Fruit fly (Drosophila melanogaster) whole organism, embryonic: ENCODE data around the gene CG6126.

Experiments used
- Atf6 ChIP-seq: fragments of 200-800 bp; sonication (Bioruptor generic); IDR thresholded peaks from 2 replicates; pipeline ENCODE4 v1.3.6; 2022; ENCODE audit warnings: missing biosample characterization, missing genetic modification characterization
- CG10462 ChIP-seq: fragments of 200-800 bp; sonication (Bioruptor generic); optimal IDR thresholded peaks from 2 replicates; lab custom pipeline; 2016; ENCODE audit warnings: missing biosample characterization, missing genetic modification characterization
- CG11456 ChIP-seq: fragments of 200-800 bp; sonication (Bioruptor generic); IDR thresholded peaks from 3 replicates; pipeline ENCODE4 v1.3.6; 2022; ENCODE audit warnings: missing biosample characterization, missing genetic modification characterization
- CG1233 ChIP-seq: fragments of 200-800 bp; sonication (Bioruptor generic); optimal IDR thresholded peaks from 4 replicates; lab custom pipeline; 2018; ENCODE audit warnings: missing biosample characterization, mild to moderate bottlenecking, missing genetic modification characterization
- CG1529 ChIP-seq: fragments of 200-800 bp; sonication (Bioruptor generic); optimal IDR thresholded peaks from 3 replicates; lab custom pipeline; 2018; ENCODE audit warnings: missing biosample characterization, missing genetic modification characterization
- CG15514 ChIP-seq: fragments of 200-800 bp; sonication (Bioruptor generic); optimal IDR thresholded peaks from 3 replicates; lab custom pipeline; 2017; ENCODE audit warnings: missing biosample characterization, missing genetic modification characterization, mild to moderate bottlenecking, moderate library complexity, missing genetic modification reagents
- CG1602 ChIP-seq: fragments of 200-800 bp; sonication (Bioruptor generic); optimal IDR thresholded peaks from 3 replicates; lab custom pipeline; 2016; ENCODE audit warnings: missing biosample characterization, missing genetic modification characterization
- CG1647 ChIP-seq: fragments of 200-800 bp; sonication (Bioruptor generic); optimal IDR thresholded peaks from 3 replicates; lab custom pipeline; 2016; ENCODE audit warnings: missing biosample characterization, missing genetic modification characterization
- CG16813 ChIP-seq: fragments of 200-800 bp; sonication (Bioruptor generic); IDR thresholded peaks from 3 replicates; pipeline ENCODE4 v1.3.6; 2022; ENCODE audit warnings: missing biosample characterization, missing genetic modification characterization; ENCODE audit not compliant: partially characterized antibody
- CG18262 ChIP-seq: fragments of 200-800 bp; optimal IDR thresholded peaks from 3 replicates; lab custom pipeline; 2019; ENCODE audit warnings: missing biosample characterization, mild to moderate bottlenecking, missing genetic modification characterization, moderate library complexity
- CG2116 ChIP-seq: fragments of 200-800 bp; sonication (Bioruptor generic); optimal IDR thresholded peaks from 3 replicates; lab custom pipeline; 2018; ENCODE audit warnings: missing biosample characterization, mild to moderate bottlenecking, missing genetic modification characterization
- CG34376 ChIP-seq: fragments of 200-800 bp; sonication (Bioruptor generic); optimal IDR thresholded peaks from 2 replicates; lab custom pipeline; 2018; ENCODE audit warnings: missing biosample characterization, mild to moderate bottlenecking, missing genetic modification characterization
- CG3847 ChIP-seq: fragments of 200-800 bp; sonication (Bioruptor generic); IDR thresholded peaks from 2 replicates; pipeline ENCODE4 v1.3.6; 2022; ENCODE audit warnings: missing biosample characterization, missing genetic modification characterization
- CG4360 ChIP-seq: fragments of 200-800 bp; sonication (Bioruptor generic); IDR thresholded peaks from 2 replicates; pipeline ENCODE4 v1.3.6; 2022; ENCODE audit warnings: missing biosample characterization, missing genetic modification characterization
- CG4404 ChIP-seq: fragments of 200-800 bp; sonication (Bioruptor generic); IDR thresholded peaks from 2 replicates; pipeline ENCODE4 v1.3.6; 2022; ENCODE audit warnings: missing biosample characterization, missing genetic modification characterization
- CG6175 ChIP-seq: fragments of 200-800 bp; sonication (Bioruptor generic); IDR thresholded peaks from 3 replicates; pipeline ENCODE4 v1.3.6; 2022; ENCODE audit warnings: missing biosample characterization, missing genetic modification characterization
- CG7839 ChIP-seq: fragments of 200-800 bp; sonication (Bioruptor generic); optimal IDR thresholded peaks from 3 replicates; lab custom pipeline; 2018; ENCODE audit warnings: missing biosample characterization, mild to moderate bottlenecking, missing genetic modification characterization, moderate library complexity
- CG8089 ChIP-seq: fragments of 200-800 bp; sonication (Bioruptor generic); optimal IDR thresholded peaks from 3 replicates; lab custom pipeline; 2016; ENCODE audit warnings: missing biosample characterization, missing genetic modification characterization
- CG8281 ChIP-seq: fragments of 200-800 bp; sonication (Bioruptor generic); optimal IDR thresholded peaks from 2 replicates; lab custom pipeline; 2018; ENCODE audit warnings: missing biosample characterization, mild to moderate bottlenecking, missing genetic modification characterization, moderate library complexity
- CG9215 ChIP-seq: fragments of 200-800 bp; sonication (Bioruptor generic); IDR thresholded peaks from 2 replicates; pipeline ENCODE4 v1.3.6; 2022; ENCODE audit warnings: missing biosample characterization, missing genetic modification characterization
- CG9876 ChIP-seq: fragments of 200-800 bp; sonication (Bioruptor generic); optimal IDR thresholded peaks from 2 replicates; lab custom pipeline; 2016; ENCODE audit warnings: missing biosample characterization, missing genetic modification characterization
- Dbx ChIP-seq: fragments of 200-800 bp; sonication (Bioruptor generic); IDR thresholded peaks from 3 replicates; pipeline ENCODE4 v1.3.6; 2022; ENCODE audit warnings: missing biosample characterization, missing genetic modification characterization
- Drgx ChIP-seq: fragments of 200-800 bp; sonication (Bioruptor generic); IDR thresholded peaks from 2 replicates; pipeline ENCODE4 v1.3.6; 2022; ENCODE audit warnings: missing biosample characterization, missing genetic modification characterization
- Elba2 ChIP-seq: fragments of 200-800 bp; sonication (Bioruptor generic); optimal IDR thresholded peaks from 3 replicates; lab custom pipeline; 2016; ENCODE audit warnings: missing biosample characterization, missing genetic modification characterization
- H2.0 ChIP-seq: fragments of 200-800 bp; sonication (Bioruptor generic); IDR thresholded peaks from 2 replicates; pipeline ENCODE4 v1.3.6; 2022; ENCODE audit warnings: missing biosample characterization, missing genetic modification characterization
- Hand ChIP-seq: fragments of 200-800 bp; sonication (Bioruptor generic); optimal IDR thresholded peaks from 2 replicates; lab custom pipeline; 2017; ENCODE audit warnings: mild to moderate bottlenecking, missing biosample characterization, missing genetic modification reagents, missing genetic modification characterization
- NC2α ChIP-seq: fragments of 200-800 bp; sonication (Bioruptor generic); optimal IDR thresholded peaks from 2 replicates; lab custom pipeline; 2016; ENCODE audit warnings: missing biosample characterization, missing genetic modification characterization
- Optix ChIP-seq: fragments of 200-800 bp; sonication (Bioruptor generic); IDR thresholded peaks from 3 replicates; pipeline ENCODE4 v1.3.6; 2022; ENCODE audit warnings: missing biosample characterization, missing genetic modification characterization
- PHDP ChIP-seq: fragments of 200-800 bp; sonication (Bioruptor generic); optimal IDR thresholded peaks from 3 replicates; lab custom pipeline; 2018; ENCODE audit warnings: missing biosample characterization, mild to moderate bottlenecking, missing genetic modification characterization, moderate library complexity
- Pdp1 ChIP-seq, 2 experiments: fragments of 200-800 bp; sonication (Bioruptor generic); optimal IDR thresholded peaks; 3 replicates each; lab custom pipeline; 2016; ENCODE audit warnings: missing biosample characterization in 2 of 2, missing genetic modification characterization in 2 of 2, mild to moderate bottlenecking in 1 of 2, moderate library complexity in 1 of 2
- Side ChIP-seq: fragments of 200-800 bp; sonication (Bioruptor generic); optimal IDR thresholded peaks from 2 replicates; lab custom pipeline; 2016; ENCODE audit warnings: missing biosample characterization, missing genetic modification characterization
- Sox102F ChIP-seq: fragments of 200-800 bp; sonication (Bioruptor generic); optimal IDR thresholded peaks from 2 replicates; lab custom pipeline; 2018; ENCODE audit warnings: missing biosample characterization, mild to moderate bottlenecking, missing genetic modification characterization, moderate library complexity
- Stat92E ChIP-seq, 3 experiments: fragments of >200 bp in 2 of 3; fragments of 200-800 bp in 1 of 3; sonication (Bioruptor generic) in 1 of 3; optimal IDR thresholded peaks; 2 replicates each; lab custom pipeline; 2017 to 2019; ENCODE audit warnings: missing biosample characterization in 3 of 3, missing genetic modification characterization in 3 of 3, mild to moderate bottlenecking in 1 of 3, moderate library complexity in 1 of 3
- btn ChIP-seq: fragments of 200-800 bp; sonication (Bioruptor generic); optimal IDR thresholded peaks from 2 replicates; lab custom pipeline; 2016; ENCODE audit warnings: missing biosample characterization, missing genetic modification characterization
- dati ChIP-seq: fragments of 200-800 bp; sonication (Bioruptor generic); IDR thresholded peaks from 2 replicates; pipeline ENCODE4 v1.3.6; 2022; ENCODE audit warnings: missing biosample characterization, missing genetic modification characterization
- dmrt99B ChIP-seq: fragments of 200-800 bp; sonication (Bioruptor generic); optimal IDR thresholded peaks from 2 replicates; lab custom pipeline; 2018; ENCODE audit warnings: missing biosample characterization, mild to moderate bottlenecking, missing genetic modification characterization, moderate library complexity
- ems ChIP-seq: fragments of 200-800 bp; sonication (Bioruptor generic); optimal IDR thresholded peaks from 3 replicates; lab custom pipeline; 2016; ENCODE audit warnings: missing biosample characterization, missing genetic modification characterization
- hth ChIP-seq: fragments of >200 bp; optimal IDR thresholded peaks from 2 replicates; lab custom pipeline; 2017; ENCODE audit warnings: inconsistent platforms
- ind ChIP-seq: fragments of 200-800 bp; sonication (Bioruptor generic); optimal IDR thresholded peaks from 3 replicates; lab custom pipeline; 2016; ENCODE audit warnings: missing biosample characterization, missing genetic modification characterization
- lilli ChIP-seq: fragments of 200-800 bp; sonication (Bioruptor generic); optimal IDR thresholded peaks from 3 replicates; lab custom pipeline; 2016; ENCODE audit warnings: missing biosample characterization, missing genetic modification characterization
- luna ChIP-seq: fragments of 200-800 bp; sonication (Bioruptor generic); optimal IDR thresholded peaks from 2 replicates; lab custom pipeline; 2016; ENCODE audit warnings: missing biosample characterization, missing genetic modification characterization
- nerfin-1 ChIP-seq: fragments of 200-800 bp; sonication (Bioruptor generic); optimal IDR thresholded peaks from 3 replicates; lab custom pipeline; 2019; ENCODE audit warnings: missing biosample characterization, mild to moderate bottlenecking, missing genetic modification characterization, moderate library complexity
- oc ChIP-seq: fragments of 200-800 bp; sonication (Bioruptor generic); optimal IDR thresholded peaks from 2 replicates; lab custom pipeline; 2018; ENCODE audit warnings: missing biosample characterization, mild to moderate bottlenecking, missing genetic modification characterization, moderate library complexity
- pzg ChIP-seq: fragments of 200-800 bp; sonication (Bioruptor generic); optimal IDR thresholded peaks from 3 replicates; lab custom pipeline; 2018; ENCODE audit warnings: missing biosample characterization, mild to moderate bottlenecking, missing genetic modification characterization, moderate library complexity
- scrt ChIP-seq: fragments of 200-800 bp; sonication (Bioruptor generic); optimal IDR thresholded peaks from 2 replicates; lab custom pipeline; 2018; ENCODE audit warnings: missing biosample characterization, mild to moderate bottlenecking, missing genetic modification characterization, moderate library complexity
- slou ChIP-seq: fragments of 200-800 bp; sonication (Bioruptor generic); optimal IDR thresholded peaks from 3 replicates; lab custom pipeline; 2016; ENCODE audit warnings: missing biosample characterization, missing genetic modification characterization
- tx ChIP-seq: fragments of 200-800 bp; sonication (Bioruptor generic); optimal IDR thresholded peaks from 2 replicates; lab custom pipeline; 2016; ENCODE audit warnings: missing biosample characterization, missing genetic modification characterization
- unc-4 ChIP-seq: fragments of 200-800 bp; sonication (Bioruptor generic); IDR thresholded peaks from 2 replicates; pipeline ENCODE4 v1.3.6; 2022; ENCODE audit warnings: missing biosample characterization, missing genetic modification characterization; ENCODE audit not compliant: partially characterized antibody
- usp ChIP-seq: fragments of >200 bp; optimal IDR thresholded peaks from 2 replicates; lab custom pipeline; 2017; ENCODE audit warnings: missing biosample characterization, missing genetic modification characterization
- wdn ChIP-seq: fragments of 200-800 bp; sonication (Bioruptor generic); IDR thresholded peaks from 2 replicates; pipeline ENCODE4 v1.3.6; 2022; ENCODE audit warnings: missing biosample characterization, missing genetic modification characterization

Gene CG6126

dm6 chr3R:16214474-16215318 lies 11.8 kb upstream of the CG6126 start (continued):
- TF ChIP-seq CG1529 (GFP tag; lab: Kevin White, UChicago) (no peak), Hand (GFP tag; lab: Kevin White, UChicago) (peak; percentile 12), Stat92E (GFP tag; optimal IDR thresholded peaks at IDR 0.05; lab: Kevin White, UChicago) (no peak), CG1647 (GFP tag; lab: Kevin White, UChicago) (no peak), CG9876 (no peak), tx (GFP tag; lab: Kevin White, UChicago) (no peak), NC2α (GFP tag; lab: Kevin White, UChicago) (no peak), pzg (GFP tag; lab: Kevin White, UChicago) (no peak), Side (GFP tag; lab: Kevin White, UChicago) (no peak), usp (GFP tag; lab: Kevin White, UChicago) (no peak), Optix (GFP tag; lab: Robert Waterston, UW) (no peak), CG2116 (GFP tag; lab: Kevin White, UChicago) (peak; percentile 6), CG1233 (GFP tag; lab: Kevin White, UChicago) (peak; percentile 21), Dbx (GFP tag; lab: Robert Waterston, UW) (no peak), Drgx (no peak), nerfin-1 (tag; lab: Kevin White, UChicago) (no peak), CG16813 (no peak), Atf6 (GFP tag; lab: Robert Waterston, UW) (no peak), CG8089 (GFP tag; lab: Kevin White, UChicago) (no peak), CG3847 (GFP tag; lab: Robert Waterston, UW) (no peak), CG4360 (no peak), CG15514 (GFP tag; lab: Kevin White, UChicago) (no peak), btn (GFP tag; lab: Kevin White, UChicago) (no peak), CG9215 (GFP tag; lab: Robert Waterston, UW) (no peak), ind (GFP tag; lab: Kevin White, UChicago) (no peak), Elba2 (GFP tag; lab: Kevin White, UChicago) (no peak), ems (no peak), lilli (GFP tag; lab: Kevin White, UChicago) (peak; percentile 46), scrt (GFP tag; lab: Kevin White, UChicago) (no peak), dmrt99B (tag; lab: Kevin White, UChicago) (peak; percentile 50), CG34376 (GFP tag; lab: Kevin White, UChicago) (no peak), CG8281 (tag; lab: Kevin White, UChicago) (no peak), unc-4 (GFP tag; lab: Robert Waterston, UW) (no peak), slou (GFP tag; lab: Kevin White, UChicago) (no peak), CG7839 (peak; percentile 49), wdn (GFP tag; lab: Robert Waterston, UW) (no peak), CG6175 (GFP tag; lab: Robert Waterston, UW) (no peak), hth (no peak), CG1602 (GFP tag; lab: Kevin White, UChicago) (peak; percentile 18), oc (tag; lab: Kevin White, UChicago) (no peak), CG11456 (GFP tag; lab: Robert Waterston, UW) (0 out of 3 replicates have a peak, but pooled peaks have one; percentile 58), CG4404 (no peak), CG10462 (GFP tag; lab: Kevin White, UChicago) (no peak), Pdp1 (GFP tag; optimal IDR thresholded peaks at IDR 0.05; lab: Kevin White, UChicago) (peak in 1 of 2 experiments; percentile 16), CG18262 (tag; lab: Kevin White, UChicago) (peak; percentile 49), H2.0 (peak; percentile 5; the same call in 1 of the 2 replicates), luna (no peak), dati (GFP tag; lab: Robert Waterston, UW) (no peak), PHDP (tag; lab: Kevin White, UChicago) (peak; percentile 31), Sox102F (GFP tag; lab: Kevin White, UChicago) (peak; percentile 42)
